Fruit fly (Drosophila melanogaster): ENCODE results near the gene CG13003.

DNA sequence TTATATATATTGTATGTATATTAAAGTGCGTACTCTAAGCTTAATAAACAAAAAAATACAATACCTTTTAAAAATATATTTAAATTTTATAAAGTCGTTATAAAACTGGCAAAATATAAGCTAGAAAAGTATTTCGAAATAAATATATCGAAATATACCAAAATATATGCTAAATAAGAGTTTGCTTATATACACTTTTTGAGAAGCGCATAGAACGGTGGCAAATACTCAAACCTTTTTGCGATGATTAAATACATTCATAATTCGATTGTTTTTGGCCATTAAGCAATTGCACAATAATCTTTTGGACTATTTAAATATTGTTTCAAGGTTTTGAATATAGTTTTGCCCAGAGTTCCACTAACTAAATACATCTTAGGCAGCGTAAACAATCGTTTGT, 67.3 kb downstream of the CG13003 start:
- TF ChIP-seq Ets97D (GFP tag; optimal IDR thresholded peaks at IDR 0.05) (no peak), CG32772 (GFP tag; IDR thresholded peaks at IDR 0.05) (no peak), pum (GFP tag; optimal IDR thresholded peaks at IDR 0.05) (no peak), maf-S (GFP tag; optimal IDR thresholded peaks at IDR 0.05) (no peak), CG7271 (tag; optimal IDR thresholded peaks at IDR 0.05) (no peak), CG14965 (GFP tag; optimal IDR thresholded peaks at IDR 0.05; ENCODE audit: borderline replicate concordance) (no peak), CG2202 (tag; optimal IDR thresholded peaks at IDR 0.05) (no peak), gro (GFP tag; optimal IDR thresholded peaks at IDR 0.05) (no peak), abd-A (tag; optimal IDR thresholded peaks at IDR 0.05) (no peak), Fer2 (tag; optimal IDR thresholded peaks at IDR 0.05) (no peak), fd64A (GFP tag; optimal IDR thresholded peaks at IDR 0.05) (no peak), fu2 (GFP tag; optimal IDR thresholded peaks at IDR 0.05) (no peak), cas (GFP tag; IDR thresholded peaks at IDR 0.05) (no peak)
